Worm (Caenorhabditis elegans) whole organism, young adult: ENCODE data around the gene C16C8.19.

Experiments
- lsy-27 ChIP-seq: sonication (generic microtip); optimal IDR thresholded peaks from 2 replicates; lab custom pipeline; 2017; ENCODE audit warnings: missing genetic modification characterization, mild to moderate bottlenecking, missing compliant biosample characterization, antibody characterized with exemption, missing genotype, borderline replicate concordance; ENCODE audit not compliant: insufficient read depth
- nhr-90 ChIP-seq: sonication (generic microtip); optimal IDR thresholded peaks from 2 replicates; lab custom pipeline; 2016; ENCODE audit warnings: missing genotype, mild to moderate bottlenecking, missing genetic modification characterization, missing compliant biosample characterization

- TF ChIP-seq lsy-27 (tag; lab: Kevin White, UChicago): no peak
- TF ChIP-seq nhr-90 (tag; lab: Kevin White, UChicago): no peak
These were observed 1.8 kb downstream of the C16C8.19 start, which contains the start of gene C16C8.7 for ce11 chrII:3460048-3460447.
